Worm (Caenorhabditis elegans) whole organism, L2 larva: Measurements from ENCODE around the gene sre-14.

Source experiments
- elt-3 ChIP-seq: sonication (generic microtip); optimal IDR thresholded peaks from 2 replicates; lab custom pipeline; 2017; ENCODE audit warnings: missing biosample characterization, missing genetic modification characterization
- nhr-77 ChIP-seq: fragments of 150-350 bp; optimal IDR thresholded peaks from 2 replicates; lab custom pipeline; 2014; ENCODE audit warnings: missing biosample characterization, missing genetic modification characterization

DNA sequence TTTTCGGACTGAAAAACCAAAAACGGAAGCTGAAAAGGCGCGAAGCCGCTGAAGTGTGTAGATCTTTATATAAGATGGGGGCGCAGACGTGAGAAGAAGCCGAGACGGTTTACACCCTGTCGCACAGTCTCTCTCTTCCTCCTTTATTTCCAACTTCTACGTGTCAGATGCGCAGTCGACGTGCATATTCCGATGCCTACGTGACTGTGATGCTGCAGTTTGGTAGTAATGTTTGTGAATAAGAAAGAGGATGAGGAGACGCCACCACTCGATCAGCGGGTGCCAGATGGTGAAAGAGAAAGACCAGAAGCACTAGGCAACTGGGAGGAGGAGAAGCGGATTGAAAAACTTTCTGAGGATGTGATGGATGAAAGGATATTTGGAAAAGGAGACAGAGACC, 43.0 kb downstream of the sre-14 start:
- TF ChIP-seq elt-3 (no peak), nhr-77 (no peak)
